Fruit fly (Drosophila melanogaster) whole organism, embryonic: Measurements from ENCODE around the gene CG31525.
A peak's percentile ranks its signal among the peaks of the same experiment; 100 is the strongest.

Source experiments
- Ada2b ChIP-seq: fragments of 200-800 bp; sonication (Bioruptor generic); IDR thresholded peaks from 2 replicates; pipeline ENCODE4 v1.3.6; 2022; ENCODE audit warnings: missing biosample characterization, missing genetic modification characterization
- B-H2 ChIP-seq: fragments of 200-800 bp; sonication (Bioruptor generic); optimal IDR thresholded peaks from 2 replicates; lab custom pipeline; 2018; ENCODE audit warnings: missing biosample characterization, mild to moderate bottlenecking, missing genetic modification characterization
- BEAF-32 ChIP-seq: fragments of 200-800 bp; sonication (Bioruptor generic); optimal IDR thresholded peaks from 3 replicates; lab custom pipeline; 2017; ENCODE audit warnings: missing biosample characterization, missing genetic modification characterization, mild to moderate bottlenecking, moderate library complexity, missing genetic modification reagents
- Bgb ChIP-seq: fragments of 200-800 bp; sonication (Bioruptor generic); IDR thresholded peaks from 2 replicates; pipeline ENCODE4 v1.3.6; 2022; ENCODE audit warnings: missing biosample characterization, missing genetic modification characterization; ENCODE audit not compliant: partially characterized antibody
- CG10147 ChIP-seq: fragments of 200-800 bp; sonication (Bioruptor generic); optimal IDR thresholded peaks from 2 replicates; lab custom pipeline; 2019; ENCODE audit warnings: missing biosample characterization, mild to moderate bottlenecking, missing genetic modification characterization, moderate library complexity
- CG10366 ChIP-seq: fragments of 200-800 bp; sonication (Bioruptor generic); IDR thresholded peaks from 2 replicates; pipeline ENCODE4 v1.3.6; 2022; ENCODE audit warnings: missing biosample characterization, missing genetic modification characterization
- CG10654 ChIP-seq: fragments of 200-800 bp; sonication (Bioruptor generic); optimal IDR thresholded peaks from 2 replicates; lab custom pipeline; 2016; ENCODE audit warnings: missing biosample characterization, missing genetic modification characterization
- CG11504 ChIP-seq: fragments of 200-800 bp; sonication (Bioruptor generic); optimal IDR thresholded peaks from 3 replicates; lab custom pipeline; 2019; ENCODE audit warnings: missing biosample characterization, mild to moderate bottlenecking, missing genetic modification characterization, moderate library complexity
- CG13624 ChIP-seq: fragments of 200-800 bp; sonication (Bioruptor generic); optimal IDR thresholded peaks from 2 replicates; lab custom pipeline; 2016; ENCODE audit warnings: missing biosample characterization, missing genetic modification characterization
- CG1529 ChIP-seq: fragments of 200-800 bp; sonication (Bioruptor generic); optimal IDR thresholded peaks from 3 replicates; lab custom pipeline; 2018; ENCODE audit warnings: missing biosample characterization, missing genetic modification characterization
- CG18011 ChIP-seq: fragments of 200-800 bp; sonication (Bioruptor generic); optimal IDR thresholded peaks from 2 replicates; lab custom pipeline; 2017; ENCODE audit warnings: missing biosample characterization, missing genetic modification characterization, mild to moderate bottlenecking, moderate library complexity, missing genotype
- CG2129 ChIP-seq: fragments of 200-800 bp; sonication (Bioruptor generic); IDR thresholded peaks from 2 replicates; pipeline ENCODE4 v1.3.6; 2022; ENCODE audit warnings: missing biosample characterization, missing genetic modification characterization; ENCODE audit not compliant: partially characterized antibody
- CG30020 ChIP-seq: fragments of 200-800 bp; optimal IDR thresholded peaks from 2 replicates; lab custom pipeline; 2019; ENCODE audit warnings: missing biosample characterization, mild to moderate bottlenecking, missing genetic modification characterization, moderate library complexity
- CG30403 ChIP-seq: fragments of 200-800 bp; sonication (Bioruptor generic); optimal IDR thresholded peaks from 3 replicates; lab custom pipeline; 2016; ENCODE audit warnings: missing biosample characterization, missing genetic modification characterization
- CG33557 ChIP-seq: fragments of 200-800 bp; sonication (Bioruptor generic); optimal IDR thresholded peaks from 2 replicates; lab custom pipeline; 2019; ENCODE audit warnings: missing biosample characterization, mild to moderate bottlenecking, missing genetic modification characterization, moderate library complexity
- CG43689 ChIP-seq: fragments of 200-800 bp; sonication (Bioruptor generic); IDR thresholded peaks from 2 replicates; pipeline ENCODE4 v1.3.6; 2022; ENCODE audit warnings: missing biosample characterization, missing genetic modification characterization
- CG6272 ChIP-seq: fragments of 200-800 bp; sonication (Bioruptor generic); IDR thresholded peaks from 2 replicates; pipeline ENCODE4 v1.3.6; 2022; ENCODE audit warnings: missing biosample characterization, missing genetic modification characterization
- CG6683 ChIP-seq: fragments of 200-800 bp; sonication (Bioruptor generic); optimal IDR thresholded peaks from 2 replicates; lab custom pipeline; 2017; ENCODE audit warnings: missing biosample characterization, mild to moderate bottlenecking, missing genetic modification characterization, missing genetic modification reagents
- CG9932 ChIP-seq: fragments of 200-800 bp; sonication (Bioruptor generic); IDR thresholded peaks from 2 replicates; pipeline ENCODE4 v1.3.6; 2022; ENCODE audit warnings: missing biosample characterization, missing genetic modification characterization
- Camta ChIP-seq: fragments of 200-800 bp; sonication (Bioruptor generic); optimal IDR thresholded peaks from 2 replicates; lab custom pipeline; 2016; ENCODE audit warnings: missing biosample characterization, missing genetic modification characterization
- Dek ChIP-seq: fragments of 200-800 bp; sonication (Bioruptor generic); optimal IDR thresholded peaks from 3 replicates; lab custom pipeline; 2019; ENCODE audit warnings: missing biosample characterization, mild to moderate bottlenecking, missing genetic modification characterization, moderate library complexity
- Dip3 ChIP-seq: fragments of 200-800 bp; sonication (Bioruptor generic); optimal IDR thresholded peaks from 3 replicates; lab custom pipeline; 2016; ENCODE audit warnings: missing biosample characterization, missing genetic modification characterization
- Doc3 ChIP-seq: fragments of 200-800 bp; sonication (Bioruptor generic); IDR thresholded peaks from 3 replicates; pipeline ENCODE4 v1.3.6; 2022; ENCODE audit warnings: missing biosample characterization, missing genetic modification characterization; ENCODE audit not compliant: partially characterized antibody
- Dp ChIP-seq: fragments of 200-800 bp; sonication (Bioruptor generic); optimal IDR thresholded peaks from 2 replicates; lab custom pipeline; 2018; ENCODE audit warnings: missing biosample characterization, mild to moderate bottlenecking, missing genetic modification characterization, moderate library complexity
- Hr51 ChIP-seq, 2 experiments: fragments of 200-800 bp; sonication (Bioruptor generic); optimal IDR thresholded peaks; 2 replicates in 1 of 2; 3 replicates in 1 of 2; lab custom pipeline; 2016 to 2018; ENCODE audit warnings: missing biosample characterization in 2 of 2, missing genetic modification characterization in 2 of 2, mild to moderate bottlenecking in 1 of 2, moderate library complexity in 1 of 2
- Hsf ChIP-seq: fragments of 200-800 bp; sonication (Bioruptor generic); optimal IDR thresholded peaks from 3 replicates; lab custom pipeline; 2016; ENCODE audit warnings: missing biosample characterization, missing genetic modification characterization
- Lpt ChIP-seq: fragments of >200 bp; optimal IDR thresholded peaks from 2 replicates; lab custom pipeline; 2018; ENCODE audit warnings: missing biosample characterization, missing genetic modification characterization
- MBD-R2 ChIP-seq: fragments of 200-800 bp; sonication (Bioruptor generic); IDR thresholded peaks from 2 replicates; pipeline ENCODE4 v1.3.6; 2022; ENCODE audit warnings: missing biosample characterization, missing genetic modification characterization
- Myb ChIP-seq: fragments of 200-800 bp; sonication (Bioruptor generic); optimal IDR thresholded peaks from 2 replicates; lab custom pipeline; 2016; ENCODE audit warnings: missing biosample characterization, missing genetic modification characterization
- NFAT ChIP-seq: fragments of 200-800 bp; sonication (Bioruptor generic); IDR thresholded peaks from 2 replicates; pipeline ENCODE4 v1.3.6; 2022; ENCODE audit warnings: missing biosample characterization, missing genetic modification characterization
- NfI ChIP-seq: fragments of 200-800 bp; sonication (Bioruptor generic); optimal IDR thresholded peaks from 3 replicates; lab custom pipeline; 2018; ENCODE audit warnings: missing biosample characterization, mild to moderate bottlenecking, missing genetic modification characterization, moderate library complexity
- Optix ChIP-seq: fragments of 200-800 bp; sonication (Bioruptor generic); IDR thresholded peaks from 3 replicates; pipeline ENCODE4 v1.3.6; 2022; ENCODE audit warnings: missing biosample characterization, missing genetic modification characterization
- Usf ChIP-seq: fragments of 200-800 bp; sonication (Bioruptor generic); optimal IDR thresholded peaks from 2 replicates; lab custom pipeline; 2017; ENCODE audit warnings: missing genotype, missing biosample characterization, missing genetic modification characterization
- bcd ChIP-seq: fragments of 200-800 bp; sonication (Bioruptor generic); optimal IDR thresholded peaks from 2 replicates; lab custom pipeline; 2017; ENCODE audit warnings: missing biosample characterization, mild to moderate bottlenecking, missing genetic modification characterization
- bowl ChIP-seq: fragments of 200-800 bp; sonication (Bioruptor generic); IDR thresholded peaks from 2 replicates; pipeline ENCODE4 v1.3.6; 2022; ENCODE audit warnings: missing biosample characterization, missing genetic modification characterization
- cad ChIP-seq: fragments of >200 bp; optimal IDR thresholded peaks from 2 replicates; lab custom pipeline; 2017; ENCODE audit warnings: missing biosample characterization, missing genetic modification characterization
- chif ChIP-seq, 2 experiments: fragments of 200-800 bp; sonication (Bioruptor generic); optimal IDR thresholded peaks; 3 replicates each; lab custom pipeline; 2016; ENCODE audit warnings: missing biosample characterization in 2 of 2, missing genetic modification characterization in 2 of 2
- h ChIP-seq: fragments of >200 bp; optimal IDR thresholded peaks from 2 replicates; lab custom pipeline; 2017
- kay ChIP-seq: fragments of 200-800 bp; sonication (Bioruptor generic); optimal IDR thresholded peaks from 2 replicates; lab custom pipeline; 2016; ENCODE audit warnings: missing biosample characterization, missing genetic modification characterization
- lmd ChIP-seq: fragments of 200-800 bp; sonication (Bioruptor generic); IDR thresholded peaks from 2 replicates; pipeline ENCODE4 v1.3.6; 2022; ENCODE audit warnings: missing biosample characterization, missing genetic modification characterization
- mam ChIP-seq: fragments of 200-800 bp; sonication (Bioruptor generic); optimal IDR thresholded peaks from 3 replicates; lab custom pipeline; 2016; ENCODE audit warnings: missing biosample characterization, missing genetic modification characterization
- nerfin-1 ChIP-seq: fragments of 200-800 bp; sonication (Bioruptor generic); optimal IDR thresholded peaks from 3 replicates; lab custom pipeline; 2019; ENCODE audit warnings: missing biosample characterization, mild to moderate bottlenecking, missing genetic modification characterization, moderate library complexity
- otp ChIP-seq: fragments of 200-800 bp; sonication (Bioruptor generic); IDR thresholded peaks from 3 replicates; pipeline ENCODE4, ENCODE4 v1.3.6; 2022; ENCODE audit warnings: missing biosample characterization, missing genetic modification characterization
- pfk ChIP-seq: fragments of 200-800 bp; sonication (Bioruptor generic); optimal IDR thresholded peaks from 2 replicates; lab custom pipeline; 2018; ENCODE audit warnings: missing biosample characterization, mild to moderate bottlenecking, missing genetic modification characterization, moderate library complexity
- sd ChIP-seq: fragments of 200-800 bp; sonication (Bioruptor generic); optimal IDR thresholded peaks from 3 replicates; lab custom pipeline; 2018; ENCODE audit warnings: missing biosample characterization, mild to moderate bottlenecking, missing genetic modification characterization, moderate library complexity
- sens ChIP-seq: fragments of 200-800 bp; sonication (Bioruptor generic); peaks from one replicate; lab custom pipeline; 2016; ENCODE audit warnings: missing biosample characterization, missing genetic modification characterization
- shn ChIP-seq: fragments of 200-800 bp; sonication (Bioruptor generic); optimal IDR thresholded peaks from 3 replicates; lab custom pipeline; 2016; ENCODE audit warnings: missing biosample characterization, missing genetic modification characterization
- ssp ChIP-seq: fragments of 200-800 bp; sonication (Bioruptor generic); IDR thresholded peaks from 2 replicates; pipeline ENCODE4 v1.3.6; 2022; ENCODE audit warnings: missing biosample characterization, missing genetic modification characterization
- tx ChIP-seq: fragments of 200-800 bp; sonication (Bioruptor generic); optimal IDR thresholded peaks from 2 replicates; lab custom pipeline; 2016; ENCODE audit warnings: missing biosample characterization, missing genetic modification characterization
- zfh2 ChIP-seq: fragments of 200-800 bp; sonication (Bioruptor generic); optimal IDR thresholded peaks from 2 replicates; lab custom pipeline; 2016; ENCODE audit warnings: missing biosample characterization, missing genetic modification characterization

The CG31525 gene

DNA sequence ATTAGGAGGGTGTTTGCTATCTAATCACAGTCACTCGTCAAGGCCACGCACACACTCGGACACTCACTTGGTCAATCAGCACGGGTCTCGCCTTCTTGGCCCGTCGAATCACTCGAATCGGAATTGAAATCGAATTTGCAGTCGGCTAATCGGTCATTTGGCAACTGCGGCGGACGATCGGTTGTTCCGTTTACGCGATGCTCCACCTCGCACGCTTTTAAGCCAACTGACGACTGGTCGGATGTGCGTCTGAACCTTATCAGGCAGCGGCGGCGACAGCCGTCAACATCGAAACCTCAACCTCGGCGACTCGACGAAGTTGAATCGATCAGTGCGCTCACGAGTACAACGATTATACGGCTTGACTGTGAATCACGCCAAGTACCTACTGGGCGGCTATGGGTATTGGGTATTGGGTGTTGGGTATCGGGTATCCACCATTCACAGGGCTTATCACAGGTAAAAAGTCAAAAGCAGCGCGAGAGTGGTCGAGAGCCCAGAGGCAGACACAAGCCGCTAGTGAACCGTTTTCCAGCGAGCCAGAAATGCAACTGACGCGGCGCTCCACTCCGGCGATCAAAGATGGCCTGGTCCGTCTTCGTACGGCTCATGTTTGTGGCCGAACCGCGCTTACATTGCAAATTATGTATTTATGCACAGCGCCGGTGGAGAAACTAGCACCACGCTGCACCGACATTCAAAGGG lies 44.4 kb downstream of the CG31525 start (continued):
- TF ChIP-seq otp (GFP tag; lab: Robert Waterston, UW): no peak
- TF ChIP-seq BEAF-32 (GFP tag; lab: Kevin White, UChicago): no peak
- no peak for TF ChIP-seq h (lab: Kevin White, UChicago)
- TF ChIP-seq CG1529 (GFP tag; lab: Kevin White, UChicago): no peak
- no peak for TF ChIP-seq pfk (GFP tag; lab: Kevin White, UChicago)
- no peak for TF ChIP-seq mam (GFP tag; lab: Kevin White, UChicago)
- TF ChIP-seq CG10147 (GFP tag; lab: Kevin White, UChicago): no peak
- no peak for TF ChIP-seq NFAT
- no peak for TF ChIP-seq CG6683 (GFP tag; lab: Kevin White, UChicago)
- no peak for TF ChIP-seq CG13624
- TF ChIP-seq CG6272 (GFP tag; lab: Robert Waterston, UW): no peak
- TF ChIP-seq Camta (GFP tag; lab: Kevin White, UChicago): no peak
- TF ChIP-seq nerfin-1 (tag; lab: Kevin White, UChicago): no peak
- TF ChIP-seq Optix: no peak
- TF ChIP-seq Hsf (GFP tag; lab: Kevin White, UChicago): no peak
- TF ChIP-seq B-H2: peak; percentile 35
- TF ChIP-seq bowl (GFP tag; lab: Robert Waterston, UW): no peak
- no peak for TF ChIP-seq CG30020 (tag; lab: Kevin White, UChicago)
- TF ChIP-seq Myb: no peak
- peak; percentile 16 for TF ChIP-seq shn (GFP tag; lab: Kevin White, UChicago)
- peak; percentile 41 for TF ChIP-seq kay (GFP tag; lab: Kevin White, UChicago)
- no peak for TF ChIP-seq tx (GFP tag; lab: Kevin White, UChicago)
- no peak for TF ChIP-seq CG10366 (GFP tag; lab: Robert Waterston, UW)
- TF ChIP-seq CG30403: no peak
- TF ChIP-seq cad (GFP tag; lab: Kevin White, UChicago): no peak
- TF ChIP-seq MBD-R2: no peak
- TF ChIP-seq Lpt (GFP tag; lab: Kevin White, UChicago): no peak
- TF ChIP-seq sd: no peak
- no peak for TF ChIP-seq bcd (GFP tag; lab: Kevin White, UChicago)
- no peak for TF ChIP-seq CG9932 (GFP tag; lab: Robert Waterston, UW)
- TF ChIP-seq CG18011 (GFP tag; lab: Kevin White, UChicago): no peak
- TF ChIP-seq ssp (GFP tag; lab: Robert Waterston, UW): no peak
- no peak for TF ChIP-seq CG2129

DNA sequence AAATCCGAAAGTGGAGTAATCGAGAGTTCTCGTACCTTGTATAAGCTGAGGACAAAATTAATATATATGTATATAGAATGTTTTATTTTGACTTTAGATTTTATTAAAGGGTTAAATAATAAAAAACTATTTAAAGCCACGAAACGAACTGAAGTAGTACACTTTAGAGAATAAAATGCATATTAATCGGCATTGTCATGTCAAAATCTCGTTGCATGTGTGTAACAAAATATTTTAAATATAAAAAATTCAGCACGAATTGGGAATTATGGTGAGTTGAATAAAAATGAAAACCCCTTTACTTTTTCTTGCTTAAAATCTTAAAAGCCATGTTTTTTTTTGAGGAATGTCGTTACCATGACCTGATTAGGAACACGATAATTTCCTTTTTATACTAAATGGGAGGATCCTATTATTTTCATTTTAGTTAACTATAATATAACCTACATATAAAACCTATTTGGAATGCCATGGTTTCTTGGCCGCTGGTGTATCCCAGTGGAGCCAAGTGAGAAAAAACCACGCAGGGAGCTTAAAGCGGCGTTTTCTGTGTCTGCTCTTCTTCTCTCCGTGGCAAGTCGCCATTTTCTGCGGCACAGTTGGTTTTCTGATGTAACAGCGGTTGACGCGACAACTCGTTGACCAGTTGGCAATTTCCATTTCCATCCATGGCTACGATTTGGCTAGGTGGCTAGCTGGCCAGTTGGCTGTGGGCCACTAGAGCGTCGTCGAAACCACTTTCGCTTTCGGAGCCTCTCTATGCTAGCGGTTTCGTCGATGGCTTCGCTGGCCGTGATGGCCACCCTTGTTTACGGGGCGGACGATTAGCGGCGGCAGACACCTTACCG lies 45.2 kb downstream of the CG31525 start:
- TF ChIP-seq lmd (GFP tag; lab: Robert Waterston, UW): no peak
- no peak for TF ChIP-seq Dp (GFP tag; lab: Kevin White, UChicago)
- peak; percentile 26 for TF ChIP-seq sens (GFP tag; lab: Kevin White, UChicago)
- no peak for TF ChIP-seq Usf (GFP tag; lab: Kevin White, UChicago)
- no peak for TF ChIP-seq zfh2 (GFP tag; lab: Kevin White, UChicago)
- no peak for TF ChIP-seq Dip3 (GFP tag; lab: Kevin White, UChicago)
- no peak for TF ChIP-seq Hr51 (GFP tag; optimal IDR thresholded peaks at IDR 0.05; lab: Kevin White, UChicago)
- TF ChIP-seq NfI: no peak
- TF ChIP-seq Dek (tag; lab: Kevin White, UChicago): no peak
- no peak for TF ChIP-seq Ada2b (GFP tag; lab: Robert Waterston, UW)
- TF ChIP-seq CG33557 (GFP tag; lab: Kevin White, UChicago): no peak
- TF ChIP-seq chif (GFP tag; optimal IDR thresholded peaks at IDR 0.05; lab: Kevin White, UChicago): no peak
- no peak for TF ChIP-seq Doc3 (GFP tag; lab: Robert Waterston, UW)
- TF ChIP-seq CG10654 (GFP tag; lab: Kevin White, UChicago): no peak
- no peak for TF ChIP-seq Bgb (GFP tag; lab: Robert Waterston, UW)
- TF ChIP-seq CG11504 (tag; lab: Kevin White, UChicago): peak; percentile 1
- TF ChIP-seq CG30020 (tag; lab: Kevin White, UChicago): no peak
- no peak for TF ChIP-seq CG43689 (GFP tag; lab: Robert Waterston, UW)
